Fruit fly (Drosophila melanogaster) S2 (cell line): Measurements from ENCODE around the gene Cox11.

Experiments used
- CG8478 ChIP-seq: fragments of >200 bp; optimal IDR thresholded peaks from 2 replicates; lab custom pipeline; 2018
- CTCF ChIP-seq, 2 experiments: fragments of >200 bp; optimal IDR thresholded peaks; 2 replicates each; lab custom pipeline; 2018

dm6 chr2L:5541935-5542685, 15.4 kb downstream of the Cox11 start, which contains the start of the genes Hel25E and Lam:
- TF ChIP-seq CTCF (optimal IDR thresholded peaks at IDR 0.05; lab: Kevin White, UChicago) (no peak), CG8478 (lab: Kevin White, UChicago) (no peak)
